Worm (Caenorhabditis elegans): Measurements from ENCODE around the gene T04C12.9.

DNA sequence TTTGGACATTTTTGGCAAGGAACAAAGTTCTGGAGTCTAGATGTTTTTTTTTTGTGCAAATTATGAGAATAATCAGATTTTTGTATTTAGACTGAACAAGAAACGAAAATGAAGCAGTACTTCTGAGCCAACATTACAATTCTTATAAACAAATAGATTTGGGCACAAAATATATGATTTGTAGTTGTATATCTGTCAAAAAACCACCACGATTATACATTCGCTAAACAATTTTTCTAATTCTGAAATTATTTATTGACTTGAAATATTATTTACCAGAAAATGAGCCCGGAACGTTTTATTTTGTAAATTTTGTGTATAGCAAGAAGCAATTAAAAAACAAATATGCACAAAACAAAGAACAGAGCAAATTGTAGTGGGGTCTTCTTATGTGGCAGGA is 8.4 kb upstream of the T04C12.9 start:
- TF ChIP-seq lin-11 (tag; optimal IDR thresholded peaks at IDR 0.05), result no peak
- no peak for TF ChIP-seq nhr-10 (tag; optimal IDR thresholded peaks at IDR 0.05)
- no peak for TF ChIP-seq ZK546.5 (tag; optimal IDR thresholded peaks at IDR 0.05)
- TF ChIP-seq unc-39 (tag; optimal IDR thresholded peaks at IDR 0.05), result no peak
- no peak for TF ChIP-seq lin-13 (GFP tag; optimal IDR thresholded peaks at IDR 0.05)
- TF ChIP-seq F13H6.1 (tag; optimal IDR thresholded peaks at IDR 0.05), result no peak
- TF ChIP-seq unc-55 (GFP tag; optimal IDR thresholded peaks at IDR 0.05), result no peak
